Worm (Caenorhabditis elegans) whole organism, L4/young adult: ENCODE measurements around the gene rgs-9.

ENCODE experiments used
- W03F9.2 ChIP-seq: fragments of 150-350 bp; optimal IDR thresholded peaks from 2 replicates; lab custom pipeline; 2014; ENCODE audit warnings: missing biosample characterization, missing genetic modification characterization
- dao-5 ChIP-seq: sonication (generic microtip); optimal IDR thresholded peaks from 2 replicates; lab custom pipeline; 2016; ENCODE audit warnings: missing genotype, missing genetic modification characterization, moderate library complexity, missing compliant biosample characterization
- him-1 ChIP-seq: sonication (generic microtip); optimal IDR thresholded peaks from 2 replicates; lab custom pipeline; 2016; ENCODE audit warnings: missing genotype, missing genetic modification reagents, missing genetic modification characterization, missing compliant biosample characterization

DNA sequence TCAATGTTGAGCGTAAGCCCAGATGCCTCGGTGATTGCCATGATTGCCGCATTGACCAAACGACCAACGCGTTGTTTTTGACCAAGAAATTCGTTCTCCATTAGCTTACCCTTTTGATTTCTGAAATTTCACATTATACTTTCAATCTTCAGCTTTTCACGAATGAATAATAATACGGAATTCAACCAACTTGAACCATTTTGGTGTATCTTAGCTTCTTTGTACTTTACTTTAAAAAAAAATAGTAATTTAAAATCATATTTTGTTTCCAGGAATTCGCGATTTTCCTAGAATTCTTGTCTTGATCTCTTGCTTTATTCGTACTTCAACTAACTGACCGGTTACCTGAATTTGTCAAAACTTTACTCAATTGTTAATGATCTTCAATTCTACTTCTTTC is 9.1 kb downstream of the rgs-9 start, which contains the start of gene ZC53.2:
- no peak for TF ChIP-seq dao-5 (tag; lab: Kevin White, UChicago)
- no peak for TF ChIP-seq him-1 (tag; lab: Kevin White, UChicago)
- no peak for TF ChIP-seq W03F9.2 (tag; lab: Kevin White, UChicago)
